Worm (Caenorhabditis elegans) whole organism, mixed stage, embryonic: Measurements from ENCODE around the gene T07F12.1.

ENCODE experiments used
- ces-1 ChIP-seq: fragments of 150-350 bp; optimal IDR thresholded peaks from 2 replicates; lab custom pipeline; 2014; ENCODE audit warnings: missing biosample characterization, missing genetic modification reagents, missing genetic modification characterization
- cnd-1 ChIP-seq: fragments of 200-800 bp; sonication (Bioruptor generic); optimal IDR thresholded peaks from 2 replicates; lab custom pipeline; 2018; ENCODE audit warnings: mild to moderate bottlenecking, missing genetic modification characterization, missing compliant biosample characterization
- lsy-2 ChIP-seq: fragments of 150-350 bp; optimal IDR thresholded peaks from 2 replicates; lab custom pipeline; 2014; ENCODE audit warnings: missing biosample characterization, missing genetic modification characterization
- nhr-2 ChIP-seq: fragments of 150-350 bp; optimal IDR thresholded peaks from 2 replicates; lab custom pipeline; 2014; ENCODE audit warnings: missing biosample characterization, missing genetic modification characterization
- tbx-8 ChIP-seq: fragments of 200-800 bp; sonication (Bioruptor generic); optimal IDR thresholded peaks from 2 replicates; lab custom pipeline; 2018; ENCODE audit warnings: mild to moderate bottlenecking, missing genetic modification characterization, moderate library complexity, missing compliant biosample characterization
- unc-62 ChIP-seq: fragments of 150-350 bp; optimal IDR thresholded peaks from 2 replicates; lab custom pipeline; 2014; ENCODE audit warnings: missing biosample characterization, missing genetic modification reagents, missing genetic modification characterization

ce11 chrX:4853060-4853459 is 40.8 kb upstream of the T07F12.1 start, which contains the start of gene F39C12.1:
- TF ChIP-seq lsy-2, result no peak
- TF ChIP-seq ces-1 (GFP tag; lab: Kevin White, UChicago), result no peak
- TF ChIP-seq cnd-1 (tag; lab: Kevin White, UChicago), result no peak
- no peak for TF ChIP-seq tbx-8 (GFP tag; lab: Kevin White, UChicago)
- TF ChIP-seq nhr-2 (tag; lab: Kevin White, UChicago), result no peak
- TF ChIP-seq unc-62, result no peak
